Fruit fly (Drosophila melanogaster): ENCODE data around the gene frc.

The frc gene

DNA sequence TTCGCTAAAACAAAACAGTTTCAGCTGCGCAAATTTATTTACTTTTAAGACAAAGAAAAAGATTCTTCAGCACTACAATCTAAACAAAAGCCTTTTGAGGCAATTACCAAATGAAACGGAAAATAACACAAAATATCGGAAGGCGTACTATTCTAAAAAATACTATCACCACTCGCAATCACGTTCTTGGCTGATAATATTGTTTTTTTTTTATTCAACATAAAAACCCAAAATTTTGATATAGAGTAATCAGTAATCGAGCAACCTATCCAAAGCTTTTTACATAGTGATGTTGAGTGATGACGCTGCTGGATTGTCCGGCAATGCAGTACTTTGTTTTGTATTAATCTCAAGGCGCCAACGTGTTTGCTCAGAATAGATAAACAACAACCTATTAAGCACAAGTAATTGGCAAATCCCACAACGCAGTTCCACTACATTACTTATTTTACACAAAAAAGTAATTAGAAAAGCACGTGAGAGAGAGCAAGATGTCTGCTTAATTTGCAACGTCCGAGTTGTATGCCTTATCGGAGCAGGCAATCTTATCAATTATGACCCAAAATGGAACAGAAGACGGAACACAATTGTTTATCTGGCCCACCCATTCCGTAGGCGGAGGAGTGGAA lies 1.9 kb downstream of the frc start (continued):
- TF ChIP-seq CG42726 (GFP tag; IDR thresholded peaks at IDR 0.05; ENCODE audit: partially characterized antibody) (no peak), ftz-f1 (GFP tag; optimal IDR thresholded peaks at IDR 0.05) (no peak), grn (GFP tag; optimal IDR thresholded peaks at IDR 0.05) (peak; percentile 51), ro (GFP tag; IDR thresholded peaks at IDR 0.05) (no peak), MBD-R2 (GFP tag; IDR thresholded peaks at IDR 0.05) (no peak), Pdp1 (GFP tag; optimal IDR thresholded peaks at IDR 0.05) (no peak), lab (GFP tag; optimal IDR thresholded peaks at IDR 0.05) (peak; percentile 40), CG17912 (GFP tag; optimal IDR thresholded peaks at IDR 0.05) (no peak), Dek (tag; optimal IDR thresholded peaks at IDR 0.05) (no peak), cwo (GFP tag; optimal IDR thresholded peaks at IDR 0.05) (peak; percentile 79), dmrt99B (tag; optimal IDR thresholded peaks at IDR 0.05) (peak; percentile 13), knrl (GFP tag; IDR thresholded peaks at IDR 0.05; ENCODE audit: partially characterized antibody) (no peak), CG15011 (GFP tag; optimal IDR thresholded peaks at IDR 0.05) (no peak), sna (GFP tag; IDR thresholded peaks at IDR 0.05; ENCODE audit: partially characterized antibody) (no peak), sd (tag; optimal IDR thresholded peaks at IDR 0.05) (no peak), CG13123 (GFP tag; optimal IDR thresholded peaks at IDR 0.05) (no peak), ssp (GFP tag; IDR thresholded peaks at IDR 0.05) (no peak), GATAe (GFP tag; conservative IDR thresholded peaks at IDR 0.05) (no peak), ham (GFP tag; IDR thresholded peaks at IDR 0.05) (no peak), Awh (GFP tag; IDR thresholded peaks at IDR 0.05) (no peak), twi (tag; optimal IDR thresholded peaks at IDR 0.05) (no peak), seq (GFP tag; IDR thresholded peaks at IDR 0.05) (peak; percentile 24; the same call in 1 of the 2 replicates), row (GFP tag; IDR thresholded peaks at IDR 0.05) (peak; percentile 35; the same call in 1 of the 3 replicates), nerfin-2 (GFP tag; IDR thresholded peaks at IDR 0.05; ENCODE audit: partially characterized antibody) (no peak), NfI (GFP tag; optimal IDR thresholded peaks at IDR 0.05) (no peak), nau (GFP tag; optimal IDR thresholded peaks at IDR 0.05) (no peak), sug (tag; optimal IDR thresholded peaks at IDR 0.05) (peak; percentile 60), Abd-B (GFP tag; optimal IDR thresholded peaks at IDR 0.05) (no peak), CTCF (GFP tag; optimal IDR thresholded peaks at IDR 0.05) (no peak), CG1832 (GFP tag; optimal IDR thresholded peaks at IDR 0.05) (no peak), CG1024 (GFP tag; IDR thresholded peaks at IDR 0.05) (no peak), Blimp-1 (GFP tag; optimal IDR thresholded peaks at IDR 0.05) (no peak), CG10979 (tag; optimal IDR thresholded peaks at IDR 0.05) (no peak), eyg (GFP tag; optimal IDR thresholded peaks at IDR 0.05) (no peak), Chrac-16 (GFP tag; optimal IDR thresholded peaks at IDR 0.05) (no peak), CG11504 (tag; optimal IDR thresholded peaks at IDR 0.05) (peak; percentile 15), CG9817 (tag; optimal IDR thresholded peaks at IDR 0.05) (peak; percentile 5), pan (optimal IDR thresholded peaks at IDR 0.05) (no peak), pan (GFP tag; optimal IDR thresholded peaks at IDR 0.05 in 1 of 2, IDR thresholded peaks at IDR 0.05 in 1 of 2) (no peak), ase (GFP tag; IDR thresholded peaks at IDR 0.05) (no peak)

DNA sequence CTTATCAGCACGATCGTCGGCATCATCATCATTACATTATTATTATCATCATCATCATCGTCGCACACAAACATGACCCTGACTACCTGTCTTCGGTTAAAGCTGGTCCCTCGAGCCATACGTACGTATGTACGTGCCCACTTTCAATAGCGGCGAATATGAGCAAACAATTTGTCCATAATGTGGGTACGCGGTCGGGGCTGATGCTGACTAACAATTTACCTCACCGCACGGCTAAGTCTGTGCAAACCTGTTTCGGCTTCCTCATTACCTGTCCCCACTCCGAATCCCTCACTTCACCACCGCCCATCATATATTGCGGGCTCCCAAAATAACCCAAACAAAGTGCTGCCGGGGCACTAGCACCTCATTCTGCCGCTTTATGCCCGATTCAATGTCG lies 2.6 kb downstream of the frc start:
- 0 out of 2 replicates have a peak, but pooled peaks have one; percentile 10 for TF ChIP-seq CG32532 (GFP tag; IDR thresholded peaks at IDR 0.05)
- TF ChIP-seq kay (GFP tag; optimal IDR thresholded peaks at IDR 0.05), result peak; percentile 46
- no peak for TF ChIP-seq CG4820 (GFP tag; optimal IDR thresholded peaks at IDR 0.05)
- TF ChIP-seq Scr (GFP tag; IDR thresholded peaks at IDR 0.05; ENCODE audit: partially characterized antibody), result no peak
- TF ChIP-seq CG11398 (GFP tag; optimal IDR thresholded peaks at IDR 0.05), result no peak
- TF ChIP-seq Med (GFP tag), result peak; percentile 48
- peak; percentile 43; the same call in 1 of the 2 replicates for TF ChIP-seq rib (GFP tag; IDR thresholded peaks at IDR 0.05)
- TF ChIP-seq vvl (GFP tag; IDR thresholded peaks at IDR 0.05), result peak; percentile 13; the same call in 1 of the 2 replicates
- no peak for TF ChIP-seq CG13123 (GFP tag; optimal IDR thresholded peaks at IDR 0.05)
- TF ChIP-seq CG13894 (tag; optimal IDR thresholded peaks at IDR 0.05), result peak; percentile 73
- no peak for TF ChIP-seq bab2 (GFP tag; optimal IDR thresholded peaks at IDR 0.05)
- TF ChIP-seq Eip74EF (GFP tag; optimal IDR thresholded peaks at IDR 0.05), result peak in 1 of 2 experiments; percentile 43
- TF ChIP-seq CG16779 (GFP tag; IDR thresholded peaks at IDR 0.05), result 0 out of 2 replicates have a peak, but pooled peaks have one; percentile 9
